Worm (Caenorhabditis elegans): ENCODE results near the gene nep-20.

Gene nep-20

ce11 chrII:3395484-3395883, at the start of gene nep-20:
Gene nep-20, minus strand, starts transcription at chrII:3395584.
- TF ChIP-seq unc-62 (GFP tag; optimal IDR thresholded peaks at IDR 0.05): no peak

ce11 chrII:3444280-3444679, 48.9 kb upstream of the nep-20 start, which contains the start of gene C16C8.4:
Gene C16C8.4, minus strand, starts transcription at chrII:3444380.
- TF ChIP-seq unc-62 (GFP tag; optimal IDR thresholded peaks at IDR 0.05): no peak

ce11 chrII:3443154-3443553, 47.8 kb upstream of the nep-20 start, which contains the start of gene C16C8.22:
Gene C16C8.22, minus strand, starts transcription at chrII:3443254.
- no peak for TF ChIP-seq unc-62 (GFP tag; optimal IDR thresholded peaks at IDR 0.05)

ce11 chrII:3441377-3441776, 46.0 kb upstream of the nep-20 start, which contains the start of gene C16C8.27:
Gene C16C8.27, plus strand, starts transcription at chrII:3441677.
- TF ChIP-seq unc-62 (GFP tag; optimal IDR thresholded peaks at IDR 0.05): no peak

- no peak for TF ChIP-seq unc-62 (GFP tag; optimal IDR thresholded peaks at IDR 0.05)
Measured at ce11 chrII:3440641-3440926, 45.2 kb upstream of the nep-20 start, which contains the start of gene C16C8.17. Gene C16C8.17, plus strand, starts transcription at chrII:3440827.

- no peak for TF ChIP-seq unc-62 (GFP tag; optimal IDR thresholded peaks at IDR 0.05)
Measured at ce11 chrII:3439842-3440640, 44.7 kb upstream of the nep-20 start.

- no peak for TF ChIP-seq unc-62 (GFP tag; optimal IDR thresholded peaks at IDR 0.05)
Measured at ce11 chrII:3439244-3439698, 43.9 kb upstream of the nep-20 start.

ce11 chrII:3438280-3438679, 42.9 kb upstream of the nep-20 start:
- TF ChIP-seq unc-62 (GFP tag; optimal IDR thresholded peaks at IDR 0.05): no peak

- no peak for TF ChIP-seq unc-62 (GFP tag; optimal IDR thresholded peaks at IDR 0.05)
Measured at ce11 chrII:3437393-3437792, 42.0 kb upstream of the nep-20 start.

- TF ChIP-seq unc-62 (GFP tag; optimal IDR thresholded peaks at IDR 0.05): no peak
Measured at ce11 chrII:3436412-3436811, 41.0 kb upstream of the nep-20 start, which contains the start of gene skpo-2. Gene skpo-2, minus strand, starts transcription at chrII:3436512.

- no peak for TF ChIP-seq unc-62 (GFP tag; optimal IDR thresholded peaks at IDR 0.05)
Measured at ce11 chrII:3434893-3435503, 39.6 kb upstream of the nep-20 start.

ce11 chrII:3429400-3429799, 34.0 kb upstream of the nep-20 start, which contains the start of gene C16C8.18:
Gene C16C8.18, plus strand, starts transcription at chrII:3429700.
- TF ChIP-seq unc-62 (GFP tag; optimal IDR thresholded peaks at IDR 0.05): no peak

ce11 chrII:3428158-3428704, 32.8 kb upstream of the nep-20 start:
- TF ChIP-seq unc-62 (GFP tag; optimal IDR thresholded peaks at IDR 0.05): no peak

ce11 chrII:3425433-3425832, 30.0 kb upstream of the nep-20 start, which contains the start of gene nep-11:
Gene nep-11, minus strand, starts transcription at chrII:3425533.
- TF ChIP-seq unc-62 (GFP tag; optimal IDR thresholded peaks at IDR 0.05): no peak

- TF ChIP-seq unc-62 (GFP tag; optimal IDR thresholded peaks at IDR 0.05): no peak
Measured at ce11 chrII:3422938-3423337, 27.6 kb upstream of the nep-20 start.

ce11 chrII:3416528-3416927, 21.1 kb upstream of the nep-20 start, which contains the start of gene nep-6:
Gene nep-6, plus strand, starts transcription at chrII:3416828.
- TF ChIP-seq unc-62 (GFP tag; optimal IDR thresholded peaks at IDR 0.05): no peak

Data from whole organism, dauer.